Worm (Caenorhabditis elegans) whole organism, young adult: ENCODE results near the gene F14B8.6.

Experiments used
- attf-5 ChIP-seq: fragments of 200-800 bp; sonication (Bioruptor generic); optimal IDR thresholded peaks from 2 replicates; lab custom pipeline; 2018; ENCODE audit warnings: mild to moderate bottlenecking, missing genetic modification characterization, missing compliant biosample characterization
- ceh-91 ChIP-seq: fragments of 200-800 bp; sonication (Bioruptor generic); IDR thresholded peaks from 2 replicates; pipeline ENCODE4 v1.3.6; 2022; ENCODE audit warnings: missing genetic modification reagents, missing genetic modification characterization, missing compliant biosample characterization
- ekl-4 ChIP-seq: fragments of 200-800 bp; sonication (Bioruptor generic); IDR thresholded peaks from 2 replicates; pipeline ENCODE4 v1.3.6; 2022; ENCODE audit warnings: missing genetic modification reagents, missing genetic modification characterization, missing compliant biosample characterization
- lag-1 ChIP-seq: fragments of 200-800 bp; sonication (Bioruptor generic); IDR thresholded peaks from 2 replicates; pipeline ENCODE4 v1.3.6; 2022; ENCODE audit warnings: missing genetic modification reagents, missing genetic modification characterization, missing compliant biosample characterization
- madf-10 ChIP-seq: sonication (generic microtip); optimal IDR thresholded peaks from 2 replicates; lab custom pipeline; 2016; ENCODE audit warnings: mild to moderate bottlenecking, missing genetic modification characterization, missing compliant biosample characterization
- nfya-1 ChIP-seq: sonication (generic microtip); optimal IDR thresholded peaks from 2 replicates; lab custom pipeline; 2017; ENCODE audit warnings: antibody characterized with exemption, missing compliant biosample characterization, missing genetic modification characterization, borderline replicate concordance; ENCODE audit not compliant: insufficient read depth
- rec-8 ChIP-seq, 2 experiments: sonication (generic microtip); optimal IDR thresholded peaks; 2 replicates each; lab custom pipeline; 2016; ENCODE audit warnings: mild to moderate bottlenecking in 2 of 2, missing genetic modification characterization in 2 of 2, missing genetic modification reagents in 2 of 2, missing genotype in 2 of 2, missing biosample characterization in 1 of 2, missing compliant biosample characterization in 1 of 2, moderate library complexity in 1 of 2
- unc-62 ChIP-seq: fragments of 150-350 bp; optimal IDR thresholded peaks from 2 replicates; lab custom pipeline; 2014; ENCODE audit warnings: missing biosample characterization, missing genetic modification reagents, missing genetic modification characterization
- zfh-2 ChIP-seq: fragments of 200-800 bp; sonication (Bioruptor generic); conservative IDR thresholded peaks from 2 replicates; pipeline ENCODE4 v1.3.6; 2022; ENCODE audit warnings: missing genetic modification reagents, missing genetic modification characterization, missing compliant biosample characterization

DNA sequence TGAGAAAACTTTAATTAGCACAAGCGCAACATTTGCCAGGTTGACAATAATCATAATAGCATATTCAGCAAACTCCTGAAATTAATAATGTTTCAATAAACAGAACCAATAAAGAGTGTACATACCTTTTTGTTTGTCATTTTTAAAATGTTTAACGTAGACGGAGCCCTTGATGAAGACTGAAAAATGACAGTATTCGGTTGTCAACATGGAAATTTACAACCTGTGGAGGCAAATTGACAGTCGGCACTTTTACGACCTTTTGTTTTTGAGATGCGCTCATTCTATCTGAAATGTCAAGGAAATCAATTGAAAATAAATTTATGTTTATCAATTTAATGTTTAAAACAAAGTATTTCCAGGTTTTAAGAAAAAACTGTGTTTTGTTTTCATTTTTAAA, 47.8 kb downstream of the F14B8.6 start:
- no peak for TF ChIP-seq attf-5 (GFP tag; lab: Kevin White, UChicago)
- no peak for TF ChIP-seq rec-8 (tag; optimal IDR thresholded peaks at IDR 0.05; lab: Kevin White, UChicago)
- TF ChIP-seq zfh-2 (GFP tag; lab: Robert Waterston, UW): no peak
- TF ChIP-seq nfya-1 (tag; lab: Kevin White, UChicago): no peak
- no peak for TF ChIP-seq ekl-4
- no peak for TF ChIP-seq madf-10 (tag; lab: Kevin White, UChicago)
- TF ChIP-seq unc-62: no peak
- TF ChIP-seq lag-1 (GFP tag; lab: Robert Waterston, UW): no peak
- TF ChIP-seq ceh-91 (GFP tag; lab: Robert Waterston, UW): no peak
